Fruit fly (Drosophila melanogaster) Kc167 (cell line): ENCODE measurements around the gene Jon25Bii.

ENCODE experiments used
- Myc ChIP-seq: fragments of >200 bp; optimal IDR thresholded peaks from 2 replicates; lab custom pipeline; 2017; ENCODE audit warnings: missing external identifiers
- Sin3A ChIP-seq: fragments of >200 bp; optimal IDR thresholded peaks from 2 replicates; lab custom pipeline; 2018; ENCODE audit warnings: missing external identifiers
- h ChIP-seq: fragments of >200 bp; optimal IDR thresholded peaks from 3 replicates; lab custom pipeline; 2018; ENCODE audit warnings: missing external identifiers
- insv ChIP-seq: fragments of >200 bp; optimal IDR thresholded peaks from 3 replicates; lab custom pipeline; 2018; ENCODE audit warnings: missing external identifiers
- psq ChIP-seq: fragments of >200 bp; optimal IDR thresholded peaks from 2 replicates; lab custom pipeline; 2017; ENCODE audit warnings: missing external identifiers
- ttk ChIP-seq: sonication (Bioruptor generic); optimal IDR thresholded peaks from 2 replicates; lab custom pipeline; 2017; ENCODE audit warnings: missing external identifiers

Jon25Bii gene

DNA sequence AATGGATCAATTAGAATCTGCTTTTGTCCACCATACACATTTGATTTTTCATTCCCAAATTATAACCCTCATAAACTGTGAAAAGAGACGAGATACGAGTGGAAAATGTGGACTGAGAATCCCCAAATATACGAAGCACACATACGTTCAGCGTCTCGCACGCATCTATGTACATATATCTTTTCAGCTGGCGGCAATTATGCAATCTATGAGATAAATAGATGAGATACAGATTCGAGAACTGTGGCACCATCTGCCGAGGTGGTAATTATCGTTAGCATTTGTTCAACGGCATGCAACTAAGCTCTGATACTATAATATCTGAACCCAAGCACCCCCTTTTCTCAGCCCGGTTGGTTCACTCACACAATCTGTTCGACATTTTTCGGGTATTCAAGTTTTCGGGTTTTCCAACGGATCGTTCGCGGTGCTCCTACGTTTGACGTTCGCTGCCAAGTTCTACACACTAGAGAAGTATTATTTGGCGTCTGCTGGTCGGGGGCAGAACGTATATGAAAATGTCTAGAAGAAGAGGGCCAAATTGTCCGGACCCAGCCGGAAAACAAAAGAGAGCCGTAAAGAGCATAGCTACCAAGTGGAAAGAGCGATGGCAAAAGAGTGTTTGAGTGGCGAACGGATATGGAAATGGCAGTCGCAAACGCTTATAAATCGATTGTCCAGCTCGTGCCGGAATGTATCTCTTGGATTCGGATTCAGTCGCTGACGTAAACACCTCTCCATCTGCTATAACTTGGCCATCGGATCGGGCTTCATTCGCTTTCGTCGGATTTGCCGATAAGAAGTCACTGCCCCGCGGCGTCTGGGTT lies 42.3 kb upstream of the Jon25Bii start:
- TF ChIP-seq insv (lab: Kevin White, UChicago), result no peak
- TF ChIP-seq psq, result no peak
- no peak for TF ChIP-seq Sin3A (lab: Kevin White, UChicago)
- no peak for TF ChIP-seq Myc (lab: Kevin White, UChicago)
- TF ChIP-seq ttk (lab: Kevin White, UChicago), result no peak
- TF ChIP-seq h (lab: Kevin White, UChicago), result no peak

DNA sequence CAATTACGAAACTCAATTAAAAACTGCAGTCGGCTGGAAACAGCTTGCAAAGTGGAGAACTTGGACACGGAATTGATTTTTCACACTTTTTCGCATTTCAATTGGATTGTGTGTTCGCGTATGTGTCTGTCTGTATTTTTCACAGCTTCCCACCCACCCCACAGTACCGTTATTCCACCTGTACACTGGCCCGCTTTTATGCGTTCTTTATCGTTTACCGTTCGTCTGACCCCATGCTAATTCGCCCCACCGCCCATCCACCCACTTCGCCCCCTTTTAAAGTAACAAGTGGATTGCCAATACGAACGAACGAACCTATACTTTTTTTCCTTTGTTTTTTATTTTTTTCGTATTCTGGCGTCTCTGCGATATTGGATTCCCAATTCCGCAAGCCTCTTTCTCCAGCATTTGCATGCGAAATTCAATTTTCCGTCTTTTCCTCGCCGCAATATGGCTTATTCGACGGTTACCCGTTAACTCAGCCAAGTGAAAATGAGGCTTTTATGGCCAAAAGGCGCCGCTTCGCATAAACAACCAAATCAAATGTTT lies 29.2 kb upstream of the Jon25Bii start:
- TF ChIP-seq psq, result no peak
- TF ChIP-seq h (lab: Kevin White, UChicago), result no peak
- no peak for TF ChIP-seq insv (lab: Kevin White, UChicago)
- no peak for TF ChIP-seq Myc (lab: Kevin White, UChicago)
- no peak for TF ChIP-seq Sin3A (lab: Kevin White, UChicago)
- no peak for TF ChIP-seq ttk (lab: Kevin White, UChicago)

DNA sequence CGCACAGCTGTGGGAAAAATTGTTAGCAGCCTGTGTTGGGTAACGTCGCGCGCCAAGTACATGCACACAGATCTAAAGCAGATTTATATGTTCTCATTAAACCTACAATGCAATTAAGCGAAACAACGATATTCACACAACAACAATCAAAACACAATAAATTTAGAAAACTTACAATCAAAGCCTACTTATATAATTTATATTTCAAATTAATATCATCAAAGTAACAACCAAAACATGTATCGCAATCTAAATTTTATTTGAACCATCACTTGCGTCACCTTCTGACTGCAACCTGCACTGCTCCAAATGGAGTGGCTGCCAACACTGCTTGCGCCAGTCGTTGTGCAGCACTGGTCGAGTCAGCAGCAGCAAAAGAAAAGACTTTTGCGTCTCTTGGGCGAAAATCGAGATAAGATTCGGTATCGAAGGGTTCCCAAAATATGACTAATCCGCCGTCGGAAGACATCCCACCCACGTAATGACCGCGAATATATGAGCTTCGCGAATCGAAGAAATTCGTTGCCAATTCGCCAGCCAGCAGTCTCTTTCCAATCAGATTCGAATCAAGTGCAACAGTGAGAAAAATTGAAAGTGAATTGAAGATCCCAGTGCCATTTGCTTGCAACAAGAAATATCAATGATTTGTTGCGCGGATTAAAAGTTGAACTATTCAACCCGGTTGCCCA lies 28.5 kb upstream of the Jon25Bii start, which contains the start of the genes CG8892 and CG34126:
Gene CG8892, minus strand, starts transcription at position 315 of the 689 bp plus-strand sequence.
Gene CG34126, plus strand, starts transcription at position 337 of the 689 bp plus-strand sequence.
- TF ChIP-seq psq (no peak), h (lab: Kevin White, UChicago) (no peak), insv (lab: Kevin White, UChicago) (no peak), Myc (lab: Kevin White, UChicago) (no peak), Sin3A (lab: Kevin White, UChicago) (no peak)

DNA sequence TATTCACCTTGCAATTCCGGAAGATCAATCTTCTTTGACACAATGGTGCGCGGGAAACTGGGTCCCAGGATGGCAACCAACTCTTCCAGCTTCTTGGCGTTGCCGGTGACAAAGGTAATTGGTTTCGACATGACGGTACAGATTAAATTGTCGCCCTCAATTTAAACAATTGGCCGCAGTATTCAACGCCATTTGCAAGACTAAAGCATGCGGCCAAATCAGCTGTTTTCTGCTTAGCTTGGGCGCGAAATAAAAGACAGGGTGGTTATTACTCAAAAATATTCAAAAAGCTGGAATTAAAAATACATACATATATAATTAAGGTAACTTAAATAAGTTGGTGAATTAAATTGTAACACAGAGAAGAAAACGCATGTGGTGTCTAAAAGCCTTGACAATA lies 26.2 kb upstream of the Jon25Bii start, which contains the start of gene CG8891:
Gene CG8891, minus strand, starts transcription at position 242 of the 400 bp plus-strand sequence.
- TF ChIP-seq h (lab: Kevin White, UChicago), result no peak

DNA sequence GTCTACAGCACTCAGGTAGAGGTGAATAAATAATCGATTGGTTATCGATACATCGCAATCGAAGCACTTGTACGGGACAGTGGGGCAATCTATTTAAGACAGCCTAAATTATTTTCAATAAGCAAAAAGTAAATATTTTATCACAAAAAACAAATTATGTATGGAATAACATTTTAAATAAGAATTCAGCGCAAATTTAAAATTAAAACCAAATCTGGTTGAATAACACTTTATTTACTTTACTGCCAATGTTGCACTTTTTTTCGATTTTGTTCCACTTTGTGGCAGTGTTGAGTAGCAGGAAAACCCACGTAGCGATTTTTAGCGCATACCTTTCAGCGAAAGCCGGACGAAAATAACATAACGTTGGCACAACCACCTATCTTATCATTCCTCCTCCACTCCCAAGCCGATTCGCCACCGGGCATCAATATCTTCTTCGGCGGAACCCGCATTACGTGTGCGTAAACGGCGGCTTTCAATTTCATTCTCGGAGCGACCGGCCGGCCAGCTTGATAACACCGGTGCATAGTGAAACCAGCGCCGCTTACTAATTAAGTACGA lies 24.1 kb upstream of the Jon25Bii start, which contains the start of the genes Gmd and CG3792:
Gene Gmd, minus strand, starts transcription at position 36 of the 564 bp plus-strand sequence.
Gene CG3792, plus strand, starts transcription at position 325 of the 564 bp plus-strand sequence.
- TF ChIP-seq Myc (lab: Kevin White, UChicago) (no peak), h (lab: Kevin White, UChicago) (no peak), Sin3A (lab: Kevin White, UChicago) (no peak), insv (lab: Kevin White, UChicago) (no peak), psq (no peak), ttk (lab: Kevin White, UChicago) (no peak)

DNA sequence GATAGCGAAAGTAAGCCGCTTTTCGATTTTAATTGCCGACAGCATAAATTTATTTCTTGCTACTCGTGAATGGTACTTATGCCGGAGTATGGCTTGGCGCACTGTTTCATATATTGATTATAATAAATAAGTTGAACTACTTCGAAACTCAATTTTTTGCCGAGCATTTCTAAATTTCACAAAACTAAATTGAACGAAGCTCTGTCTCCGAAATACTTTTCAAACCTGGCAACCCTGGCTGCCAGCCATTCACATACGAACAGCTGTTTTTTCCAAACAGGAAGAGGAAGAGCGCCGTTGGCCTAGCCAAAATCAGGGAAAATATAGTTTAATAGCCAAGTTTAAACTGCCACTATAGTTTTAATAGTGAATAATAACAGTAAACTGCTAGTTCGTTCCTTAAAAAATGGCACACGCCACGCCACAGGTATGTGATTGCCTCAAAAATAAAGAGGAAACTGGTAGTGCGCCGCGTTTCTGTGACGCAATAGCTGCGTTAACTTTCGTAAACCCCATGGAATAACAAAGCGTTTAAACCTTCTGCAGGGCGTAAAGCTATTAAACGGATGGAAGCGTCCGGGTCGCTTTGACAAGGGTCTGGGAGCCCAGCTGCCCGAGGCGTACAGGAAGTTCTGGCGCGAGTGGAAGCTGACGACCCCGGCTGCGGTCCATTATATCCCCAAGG lies 20.9 kb upstream of the Jon25Bii start, which contains the start of gene mRpL28:
Gene mRpL28, plus strand, starts transcription at position 246 of the 685 bp plus-strand sequence.
- TF ChIP-seq ttk (lab: Kevin White, UChicago) (no peak), Myc (lab: Kevin White, UChicago) (no peak)

DNA sequence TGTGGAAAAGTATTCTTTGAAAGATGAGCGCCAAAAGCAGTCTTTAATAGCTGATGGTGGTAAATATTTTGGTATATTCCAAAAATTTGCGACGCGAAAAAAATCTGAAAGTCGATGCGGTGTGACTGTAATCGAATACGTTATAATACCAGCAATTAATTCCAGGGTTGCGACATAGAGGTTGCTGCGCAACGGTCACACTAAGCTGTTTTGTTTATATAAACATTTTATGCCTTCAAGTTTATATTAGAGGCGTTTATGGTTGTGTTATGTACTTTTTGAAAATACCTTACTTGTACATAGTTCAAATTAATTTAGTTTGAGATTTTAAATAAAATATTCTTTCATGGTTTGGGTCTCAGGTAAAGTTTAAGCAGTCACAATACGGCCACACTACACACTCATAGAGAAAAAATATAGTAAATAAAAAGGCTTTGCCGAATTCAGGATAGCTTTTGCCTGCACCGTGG lies 18.4 kb upstream of the Jon25Bii start, which contains the start of gene CG14043:
Gene CG14043, plus strand, starts transcription at position 374 of the 470 bp plus-strand sequence.
- TF ChIP-seq insv (lab: Kevin White, UChicago) (no peak), Myc (lab: Kevin White, UChicago) (no peak), psq (no peak), ttk (lab: Kevin White, UChicago) (no peak), Sin3A (lab: Kevin White, UChicago) (no peak), h (lab: Kevin White, UChicago) (no peak)

DNA sequence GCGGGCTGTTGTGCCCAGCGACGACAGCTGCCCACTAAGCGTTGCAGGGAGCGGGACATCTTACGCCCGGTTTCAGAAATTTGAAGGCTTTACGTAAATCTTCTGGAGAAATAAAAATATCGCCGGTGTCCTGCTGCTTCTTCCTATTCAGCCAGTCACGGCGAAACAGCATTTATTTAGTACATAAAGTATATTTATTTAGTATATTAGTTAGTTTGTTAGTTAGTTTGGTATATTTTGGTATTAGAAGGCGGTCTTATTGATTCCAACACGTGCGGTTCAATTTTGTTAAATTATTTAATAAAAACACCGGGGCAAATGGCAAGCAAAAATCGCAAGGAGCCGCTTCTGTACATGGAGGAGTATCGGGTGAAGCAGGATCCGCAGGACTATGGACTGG lies 15.8 kb upstream of the Jon25Bii start, which contains the start of the genes Scox and Polr1C:
Gene Scox, minus strand, starts transcription at position 169 of the 400 bp plus-strand sequence.
Gene Polr1C, plus strand, starts transcription at position 238 of the 400 bp plus-strand sequence.
- TF ChIP-seq Myc (lab: Kevin White, UChicago), result no peak
- no peak for TF ChIP-seq psq
- TF ChIP-seq Sin3A (lab: Kevin White, UChicago), result no peak
- TF ChIP-seq ttk (lab: Kevin White, UChicago), result no peak
- no peak for TF ChIP-seq h (lab: Kevin White, UChicago)
- TF ChIP-seq insv (lab: Kevin White, UChicago), result no peak

DNA sequence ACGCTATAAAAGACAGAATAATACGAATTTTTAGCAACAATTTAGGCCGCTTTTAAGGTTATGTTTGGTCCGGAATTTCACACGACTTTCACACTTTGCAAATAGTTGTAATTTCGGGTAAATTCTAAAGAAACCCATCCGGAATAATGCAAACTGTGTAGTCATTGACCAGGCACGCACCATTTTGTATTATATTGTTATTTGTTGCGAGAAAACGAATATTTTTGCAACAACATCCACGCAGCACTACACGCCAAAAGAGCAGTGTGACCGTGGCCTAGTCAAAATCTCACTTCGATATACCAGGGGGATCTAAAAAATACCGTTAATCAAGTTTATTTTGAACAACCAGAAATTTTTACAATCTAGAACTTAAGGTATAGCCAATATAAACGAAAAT lies 14.6 kb upstream of the Jon25Bii start, which contains the start of gene eIF3i:
Gene eIF3i, minus strand, starts transcription at position 265 of the 400 bp plus-strand sequence.
- TF ChIP-seq ttk (lab: Kevin White, UChicago) (no peak), insv (lab: Kevin White, UChicago) (no peak), h (lab: Kevin White, UChicago) (no peak), psq (no peak), Sin3A (lab: Kevin White, UChicago) (no peak), Myc (lab: Kevin White, UChicago) (no peak)

DNA sequence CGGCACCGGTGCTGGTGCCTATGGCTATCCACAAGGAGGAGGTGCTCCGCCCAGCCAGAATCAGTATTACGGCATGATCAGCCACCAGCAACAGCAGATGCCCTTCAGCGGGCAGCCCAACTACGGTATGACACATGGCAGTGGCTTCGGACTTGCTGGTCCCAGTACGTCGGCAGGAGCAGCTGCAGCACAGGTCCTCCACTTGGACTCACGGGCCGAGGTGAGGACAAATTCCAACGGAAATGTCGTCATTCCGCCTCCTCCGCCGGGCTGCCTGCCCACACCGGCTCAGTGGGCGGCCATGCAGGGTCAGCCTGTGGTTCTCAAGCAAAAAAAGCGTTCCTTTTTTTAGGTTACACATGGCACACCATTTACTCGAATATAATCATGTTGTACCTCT lies 13.0 kb upstream of the Jon25Bii start:
- no peak for TF ChIP-seq psq
- no peak for TF ChIP-seq ttk (lab: Kevin White, UChicago)
- no peak for TF ChIP-seq h (lab: Kevin White, UChicago)
- TF ChIP-seq Sin3A (lab: Kevin White, UChicago), result no peak
- no peak for TF ChIP-seq insv (lab: Kevin White, UChicago)
- no peak for TF ChIP-seq Myc (lab: Kevin White, UChicago)
